Worm (Caenorhabditis elegans) whole organism, midembryonic: ENCODE data around the gene soap-1.

Experiments
- T22C8.4 ChIP-seq: fragments of 200-800 bp; sonication (Bioruptor generic); IDR thresholded peaks from 2 replicates; pipeline ENCODE4 v1.3.6; 2022; ENCODE audit warnings: missing genetic modification characterization, missing compliant biosample characterization
- cog-1 ChIP-seq: sonication (generic microtip); optimal IDR thresholded peaks from 2 replicates; lab custom pipeline; 2016; ENCODE audit warnings: missing genetic modification characterization, missing compliant biosample characterization
- flt-1 ChIP-seq: fragments of 200-800 bp; sonication (Bioruptor generic); IDR thresholded peaks from 2 replicates; pipeline ENCODE4 v1.3.6; 2022; ENCODE audit warnings: missing genetic modification characterization, missing compliant biosample characterization
- klf-2 ChIP-seq: fragments of 200-800 bp; sonication (Bioruptor generic); conservative IDR thresholded peaks from 2 replicates; pipeline ENCODE4 v1.3.6; 2022; ENCODE audit warnings: missing genetic modification reagents, missing genetic modification characterization, missing compliant biosample characterization
- med-1 ChIP-seq: sonication (generic microtip); optimal IDR thresholded peaks from 2 replicates; lab custom pipeline; 2017; ENCODE audit warnings: missing genetic modification characterization, mild to moderate bottlenecking, missing compliant biosample characterization, antibody characterized with exemption, missing genetic modification reagents; ENCODE audit not compliant: insufficient read depth
- ref-1 ChIP-seq: fragments of 200-800 bp; sonication (Bioruptor generic); conservative IDR thresholded peaks from 2 replicates; pipeline ENCODE4 v1.3.6; 2022; ENCODE audit warnings: missing genetic modification reagents, missing genetic modification characterization, missing compliant biosample characterization
- tab-1 ChIP-seq: fragments of 200-800 bp; sonication (Bioruptor generic); IDR thresholded peaks from 2 replicates; pipeline ENCODE4 v1.3.6; 2022; ENCODE audit warnings: missing genetic modification characterization, missing compliant biosample characterization
- ztf-23 ChIP-seq: fragments of 200-800 bp; sonication (Bioruptor generic); IDR thresholded peaks from 2 replicates; pipeline ENCODE4 v1.3.6; 2022; ENCODE audit warnings: missing genetic modification reagents, missing genetic modification characterization, missing compliant biosample characterization
- ztf-29 ChIP-seq: fragments of 200-800 bp; sonication (Bioruptor generic); IDR thresholded peaks from 2 replicates; pipeline ENCODE4 v1.3.6; 2022; ENCODE audit warnings: missing genetic modification reagents, missing genetic modification characterization, missing compliant biosample characterization

Gene soap-1

ce11 chrV:7218988-7219387, 4.3 kb upstream of the soap-1 start, which contains the start of gene C13F10.5:
TSS of gene C13F10.5 (minus strand) at chrV:7219088.
- TF ChIP-seq flt-1 (GFP tag; lab: Robert Waterston, UW), result no peak

- no peak for TF ChIP-seq ztf-23 (GFP tag; lab: Robert Waterston, UW)
- TF ChIP-seq T22C8.4, result no peak
- TF ChIP-seq cog-1 (tag; lab: Kevin White, UChicago), result no peak
- no peak for TF ChIP-seq tab-1 (GFP tag; lab: Robert Waterston, UW)
- TF ChIP-seq flt-1 (GFP tag; lab: Robert Waterston, UW), result no peak
- no peak for TF ChIP-seq klf-2
- no peak for TF ChIP-seq med-1 (GFP tag; lab: Kevin White, UChicago)
- no peak for TF ChIP-seq ref-1 (GFP tag; lab: Robert Waterston, UW)
- no peak for TF ChIP-seq ztf-29 (GFP tag; lab: Robert Waterston, UW)
These were observed 1.3 kb upstream of the soap-1 start for ce11 chrV:7216016-7216415.

DNA sequence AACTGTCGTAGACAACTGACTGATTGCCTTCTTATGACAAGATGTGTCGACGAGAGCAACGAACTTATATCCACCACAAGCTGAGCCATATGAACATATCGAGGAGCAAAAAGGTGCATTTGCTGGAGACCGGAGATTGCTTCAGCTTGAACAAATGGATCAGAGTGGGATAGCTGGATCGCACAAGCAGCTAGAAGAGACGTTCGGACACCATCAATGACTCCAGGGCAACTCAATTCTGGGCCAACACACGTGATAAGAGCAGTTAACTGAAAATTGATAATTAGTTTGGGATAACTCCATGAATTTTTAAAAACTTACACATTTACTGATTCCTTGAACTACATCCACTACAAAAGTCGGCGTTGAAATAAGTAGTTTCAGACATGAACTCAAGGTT, 5.7 kb downstream of the soap-1 start:
- TF ChIP-seq ztf-29 (GFP tag; lab: Robert Waterston, UW), result no peak
- no peak for TF ChIP-seq flt-1 (GFP tag; lab: Robert Waterston, UW)
- TF ChIP-seq ref-1 (GFP tag; lab: Robert Waterston, UW), result no peak
- TF ChIP-seq tab-1 (GFP tag; lab: Robert Waterston, UW), result no peak
- no peak for TF ChIP-seq T22C8.4
- no peak for TF ChIP-seq klf-2
- no peak for TF ChIP-seq med-1 (GFP tag; lab: Kevin White, UChicago)
- no peak for TF ChIP-seq ztf-23 (GFP tag; lab: Robert Waterston, UW)
- no peak for TF ChIP-seq cog-1 (tag; lab: Kevin White, UChicago)

- no peak for TF ChIP-seq flt-1 (GFP tag; lab: Robert Waterston, UW)
- no peak for TF ChIP-seq cog-1 (tag; lab: Kevin White, UChicago)
- no peak for TF ChIP-seq T22C8.4
- TF ChIP-seq ztf-29 (GFP tag; lab: Robert Waterston, UW), result no peak
- TF ChIP-seq tab-1 (GFP tag; lab: Robert Waterston, UW), result no peak
- no peak for TF ChIP-seq ztf-23 (GFP tag; lab: Robert Waterston, UW)
- no peak for TF ChIP-seq med-1 (GFP tag; lab: Kevin White, UChicago)
- no peak for TF ChIP-seq klf-2
These were observed 13.3 kb downstream of the soap-1 start for ce11 chrV:7201353-7201752.

ce11 chrV:7199932-7200331, 14.8 kb downstream of the soap-1 start, which contains the start of gene F09G2.1:
TSS of gene F09G2.1 (plus strand) at chrV:7200232.
- TF ChIP-seq klf-2 (no peak), tab-1 (GFP tag; lab: Robert Waterston, UW) (no peak), ztf-29 (GFP tag; lab: Robert Waterston, UW) (no peak), ztf-23 (GFP tag; lab: Robert Waterston, UW) (no peak), cog-1 (tag; lab: Kevin White, UChicago) (no peak), ref-1 (GFP tag; lab: Robert Waterston, UW) (no peak), flt-1 (GFP tag; lab: Robert Waterston, UW) (no peak), med-1 (GFP tag; lab: Kevin White, UChicago) (no peak), T22C8.4 (no peak)

DNA sequence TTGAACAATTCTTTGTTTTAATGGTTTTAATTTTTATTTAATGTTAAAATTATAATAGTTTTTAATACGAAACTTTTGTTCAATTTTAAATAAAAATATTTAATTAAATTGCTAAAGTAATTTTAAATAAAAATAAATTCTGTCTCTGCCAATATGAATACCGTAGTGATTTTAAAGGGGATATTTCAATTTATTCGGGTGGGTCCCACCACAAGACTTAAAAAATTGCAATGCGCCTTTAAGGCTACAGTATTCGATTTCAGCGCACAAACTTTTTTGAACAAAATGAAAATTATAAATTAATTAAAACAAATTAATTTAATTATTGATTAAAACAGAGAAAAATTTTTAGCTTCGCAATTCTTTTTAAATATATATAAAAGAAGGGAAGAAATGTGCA, 15.6 kb downstream of the soap-1 start:
- TF ChIP-seq T22C8.4, result no peak
- TF ChIP-seq flt-1 (GFP tag; lab: Robert Waterston, UW), result no peak
- TF ChIP-seq ref-1 (GFP tag; lab: Robert Waterston, UW), result no peak
- TF ChIP-seq med-1 (GFP tag; lab: Kevin White, UChicago), result no peak
- no peak for TF ChIP-seq tab-1 (GFP tag; lab: Robert Waterston, UW)
- TF ChIP-seq klf-2, result no peak
- TF ChIP-seq ztf-29 (GFP tag; lab: Robert Waterston, UW), result no peak
- no peak for TF ChIP-seq ztf-23 (GFP tag; lab: Robert Waterston, UW)
- no peak for TF ChIP-seq cog-1 (tag; lab: Kevin White, UChicago)

DNA sequence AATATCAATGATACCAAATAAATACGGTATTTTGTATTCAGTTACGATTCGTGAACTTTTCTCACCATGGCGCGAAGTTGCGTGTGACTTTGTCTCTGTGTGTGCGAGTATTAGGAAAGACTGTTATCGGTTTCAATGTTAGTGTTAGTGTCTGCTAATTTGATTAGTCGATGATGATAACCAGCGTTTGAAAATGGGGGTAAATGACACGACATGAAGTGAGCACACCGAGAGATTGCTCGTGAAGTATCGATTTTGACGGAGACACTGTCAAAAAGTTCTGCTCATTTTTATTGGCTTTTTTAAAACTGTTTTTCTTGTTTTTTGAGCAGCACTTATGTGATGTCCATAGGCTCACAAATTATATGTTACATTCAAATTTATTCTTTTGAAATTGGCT, 16.3 kb downstream of the soap-1 start:
- no peak for TF ChIP-seq ref-1 (GFP tag; lab: Robert Waterston, UW)

DNA sequence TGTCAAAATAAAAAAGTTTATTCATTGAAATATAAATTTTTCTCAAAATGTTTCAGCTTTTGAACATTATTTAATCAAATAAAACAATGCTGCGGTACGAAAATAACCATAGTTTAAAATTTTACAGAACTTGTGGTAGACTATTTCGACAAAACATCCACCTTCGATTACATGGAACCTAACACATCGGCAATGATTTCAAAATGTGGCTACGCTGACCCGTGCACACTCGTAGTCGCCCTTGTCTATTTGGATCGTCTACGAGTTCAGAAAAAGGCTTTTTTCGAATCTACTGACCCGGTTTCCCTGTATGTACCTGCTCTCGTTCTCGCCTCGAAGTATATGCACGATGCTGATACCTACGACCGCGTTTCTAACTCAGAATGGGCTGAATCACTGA, 17.7 kb downstream of the soap-1 start:
- TF ChIP-seq tab-1 (GFP tag; lab: Robert Waterston, UW) (no peak), flt-1 (GFP tag; lab: Robert Waterston, UW) (no peak), cog-1 (tag; lab: Kevin White, UChicago) (no peak), klf-2 (no peak), ztf-23 (GFP tag; lab: Robert Waterston, UW) (no peak), ztf-29 (GFP tag; lab: Robert Waterston, UW) (no peak), med-1 (GFP tag; lab: Kevin White, UChicago) (no peak), ref-1 (GFP tag; lab: Robert Waterston, UW) (no peak)

ce11 chrV:7196498-7196966, 18.2 kb downstream of the soap-1 start, which contains the start of gene F09G2.2:
TSS of gene F09G2.2 (plus strand) at chrV:7196916.
- TF ChIP-seq med-1 (GFP tag; lab: Kevin White, UChicago) (no peak), klf-2 (no peak), flt-1 (GFP tag; lab: Robert Waterston, UW) (peak; percentile 72), ztf-23 (GFP tag; lab: Robert Waterston, UW) (no peak), cog-1 (tag; lab: Kevin White, UChicago) (peak; percentile 43), ref-1 (GFP tag; lab: Robert Waterston, UW) (no peak), tab-1 (GFP tag; lab: Robert Waterston, UW) (no peak), T22C8.4 (no peak), ztf-29 (GFP tag; lab: Robert Waterston, UW) (no peak)

- TF ChIP-seq flt-1 (GFP tag; lab: Robert Waterston, UW), result no peak
- no peak for TF ChIP-seq cog-1 (tag; lab: Kevin White, UChicago)
- TF ChIP-seq med-1 (GFP tag; lab: Kevin White, UChicago), result no peak
- no peak for TF ChIP-seq ztf-29 (GFP tag; lab: Robert Waterston, UW)
- TF ChIP-seq ztf-23 (GFP tag; lab: Robert Waterston, UW), result no peak
These were observed 18.7 kb downstream of the soap-1 start, which contains the start of gene attf-2 for ce11 chrV:7196037-7196436. TSS of gene attf-2 (minus strand) at chrV:7196137.
